Fruit fly (Drosophila melanogaster) whole organism, prepupa: ENCODE data around the gene Art8.
A peak's percentile ranks its signal among the peaks of the same experiment; 100 is the strongest.

ENCODE experiments used
- Blimp-1 ChIP-seq: fragments of 200-800 bp; sonication (Bioruptor generic); optimal IDR thresholded peaks from 3 replicates; lab custom pipeline; 2017; ENCODE audit warnings: missing biosample characterization, missing genetic modification characterization, mild to moderate bottlenecking, moderate library complexity, missing genetic modification reagents
- CG10631 ChIP-seq: fragments of 200-800 bp; sonication (Bioruptor generic); optimal IDR thresholded peaks from 2 replicates; lab custom pipeline; 2016; ENCODE audit warnings: missing biosample characterization, missing genetic modification characterization
- CG11762 ChIP-seq: fragments of 200-800 bp; sonication (Bioruptor generic); optimal IDR thresholded peaks from 3 replicates; lab custom pipeline; 2016; ENCODE audit warnings: missing biosample characterization, missing genetic modification characterization; ENCODE audit not compliant: insufficient read depth
- CG11902 ChIP-seq: fragments of 200-800 bp; sonication (Bioruptor generic); optimal IDR thresholded peaks from 3 replicates; lab custom pipeline; 2016; ENCODE audit warnings: missing biosample characterization, missing genetic modification characterization
- CG15336 ChIP-seq: fragments of 200-800 bp; sonication (Bioruptor generic); IDR thresholded peaks from 2 replicates; pipeline ENCODE4 v1.3.6; 2022; ENCODE audit warnings: missing biosample characterization, missing genetic modification characterization
- CG31627 ChIP-seq: fragments of 200-800 bp; sonication (Bioruptor generic); optimal IDR thresholded peaks from 3 replicates; lab custom pipeline; 2016; ENCODE audit warnings: missing biosample characterization, missing genetic modification characterization
- CG32006 ChIP-seq: fragments of 200-800 bp; sonication (Bioruptor generic); optimal IDR thresholded peaks from 3 replicates; lab custom pipeline; 2017; ENCODE audit warnings: missing biosample characterization, mild to moderate bottlenecking, missing genetic modification characterization
- CG34406 ChIP-seq: fragments of 200-800 bp; sonication (Bioruptor generic); optimal IDR thresholded peaks from 3 replicates; lab custom pipeline; 2016; ENCODE audit warnings: missing biosample characterization, missing genetic modification characterization
- CG3919 ChIP-seq: fragments of 200-800 bp; sonication (Bioruptor generic); optimal IDR thresholded peaks from 3 replicates; lab custom pipeline; 2016; ENCODE audit warnings: missing biosample characterization, missing genetic modification characterization
- CG6792 ChIP-seq: fragments of 200-800 bp; sonication (Bioruptor generic); optimal IDR thresholded peaks from 3 replicates; lab custom pipeline; 2016; ENCODE audit warnings: missing biosample characterization, missing genetic modification characterization
- CG6808 ChIP-seq: fragments of 200-800 bp; sonication (Bioruptor generic); optimal IDR thresholded peaks from 3 replicates; lab custom pipeline; 2017; ENCODE audit warnings: missing biosample characterization, missing genetic modification characterization, mild to moderate bottlenecking, moderate library complexity, missing genetic modification reagents
- CG6854 ChIP-seq: fragments of 200-800 bp; sonication (Bioruptor generic); optimal IDR thresholded peaks from 2 replicates; lab custom pipeline; 2017; ENCODE audit warnings: missing biosample characterization, mild to moderate bottlenecking, missing genetic modification characterization
- CG8319 ChIP-seq: fragments of 200-800 bp; sonication (Bioruptor generic); optimal IDR thresholded peaks from 3 replicates; lab custom pipeline; 2016; ENCODE audit warnings: missing biosample characterization, missing genetic modification characterization
- CG8632 ChIP-seq: fragments of 200-800 bp; sonication (Bioruptor generic); optimal IDR thresholded peaks from 3 replicates; lab custom pipeline; 2016; ENCODE audit warnings: missing biosample characterization, missing genetic modification characterization
- CG9139 ChIP-seq: fragments of 200-800 bp; sonication (Bioruptor generic); optimal IDR thresholded peaks from 3 replicates; lab custom pipeline; 2017; ENCODE audit warnings: missing biosample characterization, mild to moderate bottlenecking, missing genetic modification characterization
- Eip75B ChIP-seq: fragments of 200-800 bp; sonication (Bioruptor generic); optimal IDR thresholded peaks from 3 replicates; lab custom pipeline; 2016; ENCODE audit warnings: missing biosample characterization, missing genetic modification characterization
- Eip78C ChIP-seq: fragments of 200-800 bp; sonication (Bioruptor generic); peaks from one replicate; lab custom pipeline; 2016; ENCODE audit warnings: missing biosample characterization, missing genetic modification characterization
- Ets21C ChIP-seq: fragments of 200-800 bp; sonication (Bioruptor generic); optimal IDR thresholded peaks from 3 replicates; lab custom pipeline; 2016; ENCODE audit warnings: missing biosample characterization, missing genetic modification characterization
- Ets96B ChIP-seq: fragments of 200-800 bp; optimal IDR thresholded peaks from 2 replicates; lab custom pipeline; 2019; ENCODE audit warnings: missing biosample characterization, mild to moderate bottlenecking, missing genetic modification characterization, moderate library complexity
- Gug ChIP-seq: fragments of 200-800 bp; sonication (Bioruptor generic); IDR thresholded peaks from 2 replicates; pipeline ENCODE4 v1.3.6; 2022; ENCODE audit warnings: missing biosample characterization, missing genetic modification characterization
- Hr38 ChIP-seq: sonication (Bioruptor generic); optimal IDR thresholded peaks from 2 replicates; lab custom pipeline; 2016; ENCODE audit warnings: missing biosample characterization, missing genetic modification characterization
- Hr39 ChIP-seq: fragments of 200-800 bp; sonication (Bioruptor generic); optimal IDR thresholded peaks from 2 replicates; lab custom pipeline; 2016; ENCODE audit warnings: missing biosample characterization, missing genetic modification characterization
- Met ChIP-seq: fragments of 200-800 bp; sonication (Bioruptor generic); optimal IDR thresholded peaks from 3 replicates; lab custom pipeline; 2016; ENCODE audit warnings: missing biosample characterization, missing genetic modification characterization
- OdsH ChIP-seq: fragments of 200-800 bp; sonication (Bioruptor generic); optimal IDR thresholded peaks from 3 replicates; lab custom pipeline; 2016; ENCODE audit warnings: missing biosample characterization, missing genetic modification characterization
- Smox ChIP-seq: fragments of 200-800 bp; sonication (Bioruptor generic); optimal IDR thresholded peaks from 3 replicates; lab custom pipeline; 2016; ENCODE audit warnings: missing biosample characterization, missing genetic modification characterization
- Sox102F ChIP-seq: fragments of 200-800 bp; sonication (Bioruptor generic); optimal IDR thresholded peaks from 2 replicates; lab custom pipeline; 2016; ENCODE audit warnings: missing biosample characterization, mild to moderate bottlenecking, missing genetic modification characterization
- Sox14 ChIP-seq: fragments of 200-800 bp; sonication (Bioruptor generic); optimal IDR thresholded peaks from 3 replicates; lab custom pipeline; 2016; ENCODE audit warnings: missing biosample characterization, missing genetic modification characterization
- Sox15 ChIP-seq: fragments of 200-800 bp; sonication (Bioruptor generic); optimal IDR thresholded peaks from 3 replicates; lab custom pipeline; 2016; ENCODE audit warnings: missing biosample characterization, missing genetic modification characterization
- achi ChIP-seq: fragments of 200-800 bp; sonication (Bioruptor generic); optimal IDR thresholded peaks from 3 replicates; lab custom pipeline; 2016; ENCODE audit warnings: missing biosample characterization, missing genetic modification characterization
- acj6 ChIP-seq: fragments of 200-800 bp; sonication (Bioruptor generic); optimal IDR thresholded peaks from 3 replicates; lab custom pipeline; 2016; ENCODE audit warnings: missing biosample characterization, missing genetic modification characterization
- cyc ChIP-seq: fragments of 200-800 bp; sonication (Bioruptor generic); optimal IDR thresholded peaks from 3 replicates; lab custom pipeline; 2016; ENCODE audit warnings: missing biosample characterization, missing genetic modification characterization
- dsx ChIP-seq: fragments of 200-800 bp; optimal IDR thresholded peaks from 3 replicates; lab custom pipeline; 2019; ENCODE audit warnings: missing biosample characterization, mild to moderate bottlenecking, missing genetic modification characterization, moderate library complexity; ENCODE audit not compliant: poor library complexity, severe bottlenecking
- esn ChIP-seq: fragments of 200-800 bp; sonication (Bioruptor generic); optimal IDR thresholded peaks from 2 replicates; lab custom pipeline; 2016; ENCODE audit warnings: missing biosample characterization, mild to moderate bottlenecking, missing genetic modification characterization, moderate library complexity
- fd59A ChIP-seq: fragments of 200-800 bp; sonication (Bioruptor generic); optimal IDR thresholded peaks from 2 replicates; lab custom pipeline; 2017; ENCODE audit warnings: missing biosample characterization, mild to moderate bottlenecking, missing genetic modification characterization, missing genetic modification reagents
- fkh ChIP-seq: fragments of 200-800 bp; sonication (Bioruptor generic); optimal IDR thresholded peaks from 3 replicates; lab custom pipeline; 2017; ENCODE audit warnings: missing biosample characterization, mild to moderate bottlenecking, missing genetic modification characterization, moderate library complexity
- lz ChIP-seq: fragments of 200-800 bp; sonication (Bioruptor generic); optimal IDR thresholded peaks from 3 replicates; lab custom pipeline; 2016; ENCODE audit warnings: missing biosample characterization, missing genetic modification characterization
- net ChIP-seq: fragments of 200-800 bp; sonication (Bioruptor generic); optimal IDR thresholded peaks from 3 replicates; lab custom pipeline; 2016; ENCODE audit warnings: missing biosample characterization, missing genetic modification characterization
- pdm3 ChIP-seq: fragments of 200-800 bp; sonication (Bioruptor generic); optimal IDR thresholded peaks from 3 replicates; lab custom pipeline; 2016; ENCODE audit warnings: missing biosample characterization, missing genetic modification characterization
- salr ChIP-seq, 2 experiments: fragments of 200-800 bp; sonication (Bioruptor generic); optimal IDR thresholded peaks; 3 replicates each; lab custom pipeline; 2016 to 2018; ENCODE audit warnings: missing biosample characterization in 2 of 2, missing genetic modification characterization in 2 of 2, mild to moderate bottlenecking in 1 of 2
- spab ChIP-seq: fragments of 200-800 bp; sonication (Bioruptor generic); optimal IDR thresholded peaks from 2 replicates; lab custom pipeline; 2017; ENCODE audit warnings: missing biosample characterization, mild to moderate bottlenecking, missing genetic modification characterization, missing genetic modification reagents
- ss ChIP-seq, 2 experiments: fragments of 200-800 bp; sonication (Bioruptor generic); optimal IDR thresholded peaks; 2 replicates in 1 of 2; 3 replicates in 1 of 2; lab custom pipeline; 2017 to 2018; ENCODE audit warnings: mild to moderate bottlenecking in 2 of 2, missing biosample characterization in 2 of 2, missing genetic modification characterization in 2 of 2, moderate library complexity in 1 of 2
- svp ChIP-seq: fragments of 200-800 bp; sonication (Bioruptor generic); peaks from one replicate; lab custom pipeline; 2016; ENCODE audit warnings: missing biosample characterization, missing genetic modification characterization
- topi ChIP-seq: fragments of 200-800 bp; sonication (Bioruptor generic); optimal IDR thresholded peaks from 3 replicates; lab custom pipeline; 2016; ENCODE audit warnings: missing biosample characterization, missing genetic modification characterization
- vri ChIP-seq: fragments of 200-800 bp; sonication (Bioruptor generic); optimal IDR thresholded peaks from 3 replicates; lab custom pipeline; 2016; ENCODE audit warnings: missing biosample characterization, mild to moderate bottlenecking, missing genetic modification characterization

The Art8 gene

DNA sequence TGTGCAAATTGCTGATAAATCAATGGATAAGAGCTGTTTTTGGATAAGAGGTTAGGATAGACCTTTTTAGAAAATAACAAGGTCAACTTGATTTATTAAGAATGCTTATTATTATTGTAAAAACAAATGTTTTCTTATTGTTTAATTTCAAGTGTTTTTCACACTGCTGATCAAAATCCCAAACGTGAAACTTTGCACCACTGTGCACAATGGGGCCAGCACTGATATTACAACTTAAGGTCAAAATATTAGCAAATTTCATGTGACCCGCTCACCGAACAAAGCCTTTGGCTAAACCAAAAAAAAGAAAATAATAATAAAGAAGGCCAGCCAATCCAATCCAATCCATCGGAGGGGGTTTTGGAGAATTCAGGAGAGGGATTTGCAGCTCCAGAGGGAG, 11.9 kb upstream of the Art8 start (continued):
- TF ChIP-seq net (GFP tag; lab: Kevin White, UChicago) = no peak
- peak; percentile 0 for TF ChIP-seq cyc (GFP tag; lab: Kevin White, UChicago)
- TF ChIP-seq CG15336 (GFP tag; lab: Robert Waterston, UW) = peak; percentile 25; the same call in 1 of the 2 replicates
- peak; percentile 1 for TF ChIP-seq vri

DNA sequence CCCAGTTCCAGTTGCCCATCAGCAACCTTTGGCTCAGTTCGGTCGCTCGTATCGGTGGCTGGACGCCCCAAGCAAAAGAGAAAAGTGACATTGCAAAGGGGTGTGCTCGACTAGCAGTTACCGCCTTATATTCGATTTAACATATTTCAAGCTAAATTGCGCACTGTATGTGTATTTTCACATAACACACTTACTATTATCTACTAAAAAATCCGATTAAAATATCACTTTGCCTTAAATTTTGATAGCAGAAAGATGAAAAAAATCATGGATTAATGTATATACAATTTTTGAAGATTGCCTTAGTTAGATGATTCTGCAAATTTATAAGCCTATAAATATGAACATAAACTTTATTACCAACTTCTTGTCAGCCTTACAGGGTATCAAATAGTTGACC, 10.7 kb upstream of the Art8 start:
- peak; percentile 54 for TF ChIP-seq CG31627 (GFP tag; lab: Kevin White, UChicago)
- TF ChIP-seq Ets21C (GFP tag; lab: Kevin White, UChicago) = peak; percentile 15
- no peak for TF ChIP-seq fkh (GFP tag; lab: Kevin White, UChicago)
- peak; percentile 80 for TF ChIP-seq svp (GFP tag; lab: Kevin White, UChicago)
- no peak for TF ChIP-seq Sox15 (GFP tag; lab: Kevin White, UChicago)
- no peak for TF ChIP-seq ss (GFP tag; optimal IDR thresholded peaks at IDR 0.05; lab: Kevin White, UChicago)
- peak; percentile 70 for TF ChIP-seq Met (GFP tag; lab: Kevin White, UChicago)
- TF ChIP-seq Hr38 = no peak
- TF ChIP-seq topi = peak; percentile 58
- peak; percentile 4 for TF ChIP-seq spab (GFP tag; lab: Kevin White, UChicago)
- TF ChIP-seq Gug (GFP tag; lab: Robert Waterston, UW) = no peak
- no peak for TF ChIP-seq salr (GFP tag; optimal IDR thresholded peaks at IDR 0.05; lab: Kevin White, UChicago)
- TF ChIP-seq CG6808 (GFP tag; lab: Kevin White, UChicago) = peak; percentile 39
- TF ChIP-seq CG10631 (GFP tag; lab: Kevin White, UChicago) = peak; percentile 4
- TF ChIP-seq achi = peak; percentile 35
- peak; percentile 9 for TF ChIP-seq Sox102F
- no peak for TF ChIP-seq CG9139 (GFP tag; lab: Kevin White, UChicago)
- peak; percentile 23 for TF ChIP-seq Ets96B
- TF ChIP-seq acj6 (GFP tag; lab: Kevin White, UChicago) = peak; percentile 44
- TF ChIP-seq Smox (GFP tag; lab: Kevin White, UChicago) = peak; percentile 53
- TF ChIP-seq esn = peak; percentile 59
- TF ChIP-seq CG34406 (GFP tag; lab: Kevin White, UChicago) = no peak
- TF ChIP-seq OdsH (GFP tag; lab: Kevin White, UChicago) = peak; percentile 28
- no peak for TF ChIP-seq CG11762
- peak; percentile 43 for TF ChIP-seq lz (GFP tag; lab: Kevin White, UChicago)
- TF ChIP-seq cyc (GFP tag; lab: Kevin White, UChicago) = peak; percentile 27
- TF ChIP-seq CG11902 (GFP tag; lab: Kevin White, UChicago) = no peak
- peak; percentile 39 for TF ChIP-seq Hr39 (GFP tag; lab: Kevin White, UChicago)
- peak; percentile 44 for TF ChIP-seq CG32006 (GFP tag; lab: Kevin White, UChicago)
- TF ChIP-seq CG6854 (GFP tag; lab: Kevin White, UChicago) = no peak
- peak; percentile 42 for TF ChIP-seq CG3919
- TF ChIP-seq Blimp-1 = no peak
- TF ChIP-seq Eip75B (GFP tag; lab: Kevin White, UChicago) = peak; percentile 49
- TF ChIP-seq Eip78C = peak; percentile 83
- peak; percentile 25 for TF ChIP-seq pdm3 (GFP tag; lab: Kevin White, UChicago)
- TF ChIP-seq fd59A = peak; percentile 19
- TF ChIP-seq dsx (GFP tag; lab: Kevin White, UChicago) = no peak
- TF ChIP-seq CG6792 (GFP tag; lab: Kevin White, UChicago) = peak; percentile 24
- TF ChIP-seq CG8632 (GFP tag; lab: Kevin White, UChicago) = no peak
- TF ChIP-seq Sox14 (GFP tag; lab: Kevin White, UChicago) = peak; percentile 41
- TF ChIP-seq CG8319 (GFP tag; lab: Kevin White, UChicago) = no peak
